Worm (Caenorhabditis elegans): ENCODE measurements around the gene ref-1.

ce11 chrII:10242294-10242693, 24.0 kb downstream of the ref-1 start, which contains the start of gene mrps-14:
- TF ChIP-seq ceh-9 (tag; optimal IDR thresholded peaks at IDR 0.05) (no peak), zag-1 (tag; optimal IDR thresholded peaks at IDR 0.05) (no peak), ceh-16 (tag; optimal IDR thresholded peaks at IDR 0.05) (no peak), nhr-11 (tag; optimal IDR thresholded peaks at IDR 0.05) (no peak), nhr-76 (tag; optimal IDR thresholded peaks at IDR 0.05) (no peak), mdl-1 (tag; optimal IDR thresholded peaks at IDR 0.05) (no peak), egl-5 (tag; optimal IDR thresholded peaks at IDR 0.05) (no peak), unc-39 (tag; optimal IDR thresholded peaks at IDR 0.05) (no peak), fkh-10 (GFP tag; optimal IDR thresholded peaks at IDR 0.05) (no peak), nhr-25 (tag; optimal IDR thresholded peaks at IDR 0.05) (no peak)
